Fruit fly (Drosophila melanogaster): ENCODE measurements around the gene Snap24.

Snap24 gene

dm6 chr3R:9800644-9801330 lies 37.8 kb upstream of the Snap24 start, which contains the start of the genes CG9467 and CG8526 (continued):
- TF ChIP-seq Asciz (GFP tag; optimal IDR thresholded peaks at IDR 0.05) = no peak
- peak; percentile 49 for TF ChIP-seq caup (GFP tag; optimal IDR thresholded peaks at IDR 0.05; ENCODE audit: severe bottlenecking)
- TF ChIP-seq ewg (GFP tag; optimal IDR thresholded peaks at IDR 0.05) = no peak
- no peak for TF ChIP-seq wek (GFP tag; optimal IDR thresholded peaks at IDR 0.05)
- peak; percentile 65 for TF ChIP-seq CG15601 (tag; optimal IDR thresholded peaks at IDR 0.05)
- TF ChIP-seq CG12391 (tag; optimal IDR thresholded peaks at IDR 0.05) = peak; percentile 82
- no peak for TF ChIP-seq danr (GFP tag; IDR thresholded peaks at IDR 0.05)
- peak; percentile 70; the same call in 2 of the 3 replicates for TF ChIP-seq Dbx (GFP tag; IDR thresholded peaks at IDR 0.05)
- peak in 1 of 2 experiments; percentile 20 for TF ChIP-seq chif (GFP tag; optimal IDR thresholded peaks at IDR 0.05)
- TF ChIP-seq H15 (GFP tag; IDR thresholded peaks at IDR 0.05) = peak; percentile 27; the same call in 1 of the 3 replicates
- TF ChIP-seq Bteb2 (GFP tag; optimal IDR thresholded peaks at IDR 0.05) = no peak
- TF ChIP-seq CG10274 (GFP tag; optimal IDR thresholded peaks at IDR 0.05) = no peak
- TF ChIP-seq CG30403 (GFP tag; optimal IDR thresholded peaks at IDR 0.05) = peak; percentile 80
- peak; percentile 78 for TF ChIP-seq CG10147 (GFP tag; optimal IDR thresholded peaks at IDR 0.05)
- TF ChIP-seq Hr51 (GFP tag; optimal IDR thresholded peaks at IDR 0.05) = no peak
- TF ChIP-seq CG32772 (GFP tag; IDR thresholded peaks at IDR 0.05) = peak; percentile 51; the same call in 1 of the 2 replicates
- peak; percentile 43 for TF ChIP-seq Ets97D (GFP tag; optimal IDR thresholded peaks at IDR 0.05)
- peak; percentile 30 for TF ChIP-seq Fer2 (tag; optimal IDR thresholded peaks at IDR 0.05)
- 0 out of 2 replicates have a peak, but pooled peaks have one; percentile 10 for TF ChIP-seq CG42726 (GFP tag; IDR thresholded peaks at IDR 0.05; ENCODE audit: partially characterized antibody)
- peak; percentile 55 for TF ChIP-seq Meics (GFP tag; optimal IDR thresholded peaks at IDR 0.05)
- TF ChIP-seq jumu (GFP tag; optimal IDR thresholded peaks at IDR 0.05) = no peak
- TF ChIP-seq sr (GFP tag; IDR thresholded peaks at IDR 0.05) = no peak
- TF ChIP-seq kah (GFP tag; optimal IDR thresholded peaks at IDR 0.05) = no peak
- TF ChIP-seq CrebB (tag; optimal IDR thresholded peaks at IDR 0.05) = no peak
- no peak for TF ChIP-seq GATAe (GFP tag; conservative IDR thresholded peaks at IDR 0.05)
- TF ChIP-seq MTF-1 (GFP tag; optimal IDR thresholded peaks at IDR 0.05; ENCODE audit: borderline replicate concordance) = no peak
- no peak for TF ChIP-seq CG2202 (tag; optimal IDR thresholded peaks at IDR 0.05)
- peak; percentile 46; the same call in 1 of the 2 replicates for TF ChIP-seq esg (GFP tag; conservative IDR thresholded peaks at IDR 0.05)
- TF ChIP-seq mam (GFP tag; optimal IDR thresholded peaks at IDR 0.05) = peak; percentile 59
- no peak for TF ChIP-seq tio (GFP tag; optimal IDR thresholded peaks at IDR 0.05)
- peak; percentile 32; the same call in 1 of the 2 replicates for TF ChIP-seq bbx (GFP tag; IDR thresholded peaks at IDR 0.05; ENCODE audit: partially characterized antibody)
- TF ChIP-seq al (GFP tag; IDR thresholded peaks at IDR 0.05) = peak; percentile 57
- no peak for TF ChIP-seq Atf-2 (GFP tag; optimal IDR thresholded peaks at IDR 0.05)
- peak; percentile 77 for TF ChIP-seq Dp (GFP tag; optimal IDR thresholded peaks at IDR 0.05)
- no peak for TF ChIP-seq kni (GFP tag; optimal IDR thresholded peaks at IDR 0.05)
- peak; percentile 77 for TF ChIP-seq CG10543 (GFP tag; optimal IDR thresholded peaks at IDR 0.05)
- peak; percentile 82 for TF ChIP-seq CG13424 (tag; optimal IDR thresholded peaks at IDR 0.05)
- peak; percentile 79 for TF ChIP-seq ind (GFP tag; optimal IDR thresholded peaks at IDR 0.05)
- peak; percentile 76 for TF ChIP-seq CG7928 (GFP tag; optimal IDR thresholded peaks at IDR 0.05)
- TF ChIP-seq Taf1 (GFP tag; IDR thresholded peaks at IDR 0.05) = peak; percentile 21; the same call in 1 of the 2 replicates
- peak; percentile 35 for TF ChIP-seq CG7556 (GFP tag; optimal IDR thresholded peaks at IDR 0.05)
- TF ChIP-seq CG10209 (GFP tag; optimal IDR thresholded peaks at IDR 0.05) = peak; percentile 43
- TF ChIP-seq CG1024 (GFP tag; IDR thresholded peaks at IDR 0.05) = no peak
- peak; percentile 38 for TF ChIP-seq CG3407 (GFP tag; optimal IDR thresholded peaks at IDR 0.05)
- no peak for TF ChIP-seq CG9876 (GFP tag; optimal IDR thresholded peaks at IDR 0.05)
- TF ChIP-seq CG9609 (GFP tag; optimal IDR thresholded peaks at IDR 0.05) = no peak
- TF ChIP-seq hkb (optimal IDR thresholded peaks at IDR 0.05) = no peak
- TF ChIP-seq hkb (GFP tag; IDR thresholded peaks at IDR 0.05) = no peak
- peak; percentile 69; the same call in 2 of the 3 replicates for TF ChIP-seq CG2889 (GFP tag; IDR thresholded peaks at IDR 0.05)

All from whole organism, embryonic.